Comparison of ENCODE assay signal across 8 worm cellular contexts in the genomic region with DNA sequence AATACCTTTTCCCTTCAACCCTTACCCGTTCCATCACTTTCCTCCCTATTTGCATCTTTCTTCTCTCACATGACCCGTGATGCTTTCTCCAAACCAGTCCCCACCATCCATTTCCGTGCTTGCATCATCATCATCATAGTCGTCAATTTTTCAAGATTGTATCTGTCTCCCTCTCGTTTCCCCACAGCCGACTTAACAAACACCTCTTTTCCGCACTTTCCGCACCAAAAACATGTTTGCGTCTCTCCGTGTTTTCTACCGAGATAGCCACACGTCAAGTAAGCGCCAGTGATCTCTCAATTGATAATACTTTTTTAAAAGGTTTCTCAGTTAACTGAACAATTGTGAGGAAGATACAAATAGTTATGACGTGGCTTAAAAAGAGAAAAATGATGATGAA.
A peak's percentile ranks its signal among the peaks of the same experiment; 100 is the strongest.
TF ChIP-seq lines count a peak whose summit lies in the region.

No protein-coding gene starts in this region.

TF ChIP-seq in whole organism, L1 larva, 84 proteins besides CTCF, POLR2A, EP300 and RAD21 (continues in another document):
- TF ChIP-seq fkh-10 (GFP tag; optimal IDR thresholded peaks at IDR 0.05; lab: Kevin White, UChicago), result no peak
- no peak for TF ChIP-seq hpl-2 (GFP tag; optimal IDR thresholded peaks at IDR 0.05; lab: Kevin White, UChicago)
- peak; percentile 42 for TF ChIP-seq dsc-1 (tag; optimal IDR thresholded peaks at IDR 0.05; lab: Kevin White, UChicago)
- no peak for TF ChIP-seq mef-2 (tag; optimal IDR thresholded peaks at IDR 0.05; lab: Kevin White, UChicago)
- no peak for TF ChIP-seq lin-39 (tag; optimal IDR thresholded peaks at IDR 0.05; lab: Kevin White, UChicago)
- TF ChIP-seq egl-13 (tag; optimal IDR thresholded peaks at IDR 0.05; lab: Kevin White, UChicago), result no peak
- no peak for TF ChIP-seq nhr-237 (tag; optimal IDR thresholded peaks at IDR 0.05; lab: Kevin White, UChicago)
- TF ChIP-seq nhr-28 (tag; optimal IDR thresholded peaks at IDR 0.05; lab: Kevin White, UChicago), result no peak
- no peak for TF ChIP-seq pag-3 (tag; optimal IDR thresholded peaks at IDR 0.05; lab: Kevin White, UChicago; ENCODE audit: borderline replicate concordance, insufficient read depth)
- TF ChIP-seq unc-86 (tag; optimal IDR thresholded peaks at IDR 0.05; lab: Kevin White, UChicago), result no peak
- TF ChIP-seq sup-37 (GFP tag; optimal IDR thresholded peaks at IDR 0.05; lab: Kevin White, UChicago), result no peak

TF ChIP-seq in whole organism, L2 larva, 48 proteins besides CTCF, POLR2A, EP300 and RAD21 (continues in another document):
- TF ChIP-seq nhr-237 (tag; optimal IDR thresholded peaks at IDR 0.05; lab: Kevin White, UChicago) (no peak), elt-3 (tag; optimal IDR thresholded peaks at IDR 0.05; lab: Kevin White, UChicago) (no peak), alr-1 (tag; optimal IDR thresholded peaks at IDR 0.05; lab: Kevin White, UChicago) (no peak), lin-11 (tag; optimal IDR thresholded peaks at IDR 0.05; lab: Kevin White, UChicago) (no peak), Y55F3AM.14 (GFP tag; optimal IDR thresholded peaks at IDR 0.05; lab: Kevin White, UChicago) (peak; percentile 76), sma-9 (GFP tag; optimal IDR thresholded peaks at IDR 0.05; lab: Kevin White, UChicago) (peak; percentile 84), sma-9 (tag; optimal IDR thresholded peaks at IDR 0.05; lab: Kevin White, UChicago) (no peak), ceh-16 (tag; optimal IDR thresholded peaks at IDR 0.05; lab: Kevin White, UChicago) (peak; percentile 70), snpc-4 (tag; optimal IDR thresholded peaks at IDR 0.05; lab: Kevin White, UChicago) (no peak), nhr-129 (tag; optimal IDR thresholded peaks at IDR 0.05; lab: Kevin White, UChicago) (peak; percentile 98), egl-27 (tag; optimal IDR thresholded peaks at IDR 0.05; lab: Kevin White, UChicago) (peak; percentile 88)

TF ChIP-seq in whole organism, L3 larva, 47 proteins besides CTCF, POLR2A, EP300 and RAD21 (continues in another document):
- TF ChIP-seq R02D3.7 (tag; optimal IDR thresholded peaks at IDR 0.05; lab: Kevin White, UChicago), result no peak
- peak; percentile 23 for TF ChIP-seq mdl-1 (tag; optimal IDR thresholded peaks at IDR 0.05; lab: Kevin White, UChicago)
- TF ChIP-seq unc-62 (GFP tag; optimal IDR thresholded peaks at IDR 0.05; lab: Kevin White, UChicago), result peak; percentile 93
- peak; percentile 95 for TF ChIP-seq nhr-23 (tag; optimal IDR thresholded peaks at IDR 0.05; lab: Kevin White, UChicago)
- peak; percentile 38 for TF ChIP-seq egl-5 (tag; optimal IDR thresholded peaks at IDR 0.05; lab: Kevin White, UChicago)
- peak; percentile 72 for TF ChIP-seq ceh-28 (tag; optimal IDR thresholded peaks at IDR 0.05; lab: Kevin White, UChicago)
- no peak for TF ChIP-seq ceh-82 (tag; optimal IDR thresholded peaks at IDR 0.05; lab: Kevin White, UChicago)
- peak; percentile 55 for TF ChIP-seq fos-1 (tag; optimal IDR thresholded peaks at IDR 0.05; lab: Kevin White, UChicago)
- no peak for TF ChIP-seq lin-15B (tag; optimal IDR thresholded peaks at IDR 0.05; lab: Kevin White, UChicago)
- peak in 1 of 3 experiments; percentile 52 for TF ChIP-seq elt-3 (tag; optimal IDR thresholded peaks at IDR 0.05; lab: Kevin White, UChicago)
- peak; percentile 52 for TF ChIP-seq pha-4 (tag; optimal IDR thresholded peaks at IDR 0.05; lab: Kevin White, UChicago)

TF ChIP-seq in whole organism, L4 larva, 104 proteins besides CTCF, POLR2A, EP300 and RAD21 (continues in another document):
- TF ChIP-seq lsy-2 (tag; optimal IDR thresholded peaks at IDR 0.05; lab: Kevin White, UChicago), result peak; percentile 35 to 72
- TF ChIP-seq pha-4 (GFP tag; IDR thresholded peaks at IDR 0.05; lab: Robert Waterston, UW), result no peak
- no peak for TF ChIP-seq pha-4 (tag; optimal IDR thresholded peaks at IDR 0.05; lab: Kevin White, UChicago)
- TF ChIP-seq nhr-111 (GFP tag; optimal IDR thresholded peaks at IDR 0.05; lab: Kevin White, UChicago), result no peak
- TF ChIP-seq ceh-82 (tag; optimal IDR thresholded peaks at IDR 0.05; lab: Kevin White, UChicago), result no peak
- no peak for TF ChIP-seq zfp-2 (tag; optimal IDR thresholded peaks at IDR 0.05; lab: Kevin White, UChicago)
- TF ChIP-seq ceh-62 (tag; optimal IDR thresholded peaks at IDR 0.05; lab: Kevin White, UChicago), result no peak
- no peak for TF ChIP-seq lir-3 (tag; optimal IDR thresholded peaks at IDR 0.05; lab: Kevin White, UChicago)
- TF ChIP-seq hlh-11 (tag; optimal IDR thresholded peaks at IDR 0.05; lab: Kevin White, UChicago), result peak; percentile 93
- no peak for TF ChIP-seq gei-8 (GFP tag; optimal IDR thresholded peaks at IDR 0.05; lab: Kevin White, UChicago)
- TF ChIP-seq Y5F2A.4 (GFP tag; optimal IDR thresholded peaks at IDR 0.05; lab: Kevin White, UChicago), result no peak
- no peak for TF ChIP-seq ZK337.2 (GFP tag; IDR thresholded peaks at IDR 0.05; lab: Robert Waterston, UW)

TF ChIP-seq in whole organism, late embryonic, 69 proteins besides CTCF, POLR2A, EP300 and RAD21 (continues in another document):
- TF ChIP-seq F13H6.1 (tag; optimal IDR thresholded peaks at IDR 0.05; lab: Kevin White, UChicago) (peak; percentile 36), pax-1 (tag; optimal IDR thresholded peaks at IDR 0.05; lab: Kevin White, UChicago) (no peak), ceh-18 (tag; optimal IDR thresholded peaks at IDR 0.05; lab: Kevin White, UChicago) (peak; percentile 39), ceh-14 (tag; optimal IDR thresholded peaks at IDR 0.05; lab: Kevin White, UChicago) (no peak), sox-4 (tag; optimal IDR thresholded peaks at IDR 0.05; lab: Kevin White, UChicago) (no peak), lim-6 (tag; optimal IDR thresholded peaks at IDR 0.05; lab: Kevin White, UChicago) (no peak), gmeb-2 (tag; optimal IDR thresholded peaks at IDR 0.05; lab: Kevin White, UChicago) (no peak), ets-4 (tag; optimal IDR thresholded peaks at IDR 0.05; lab: Kevin White, UChicago) (peak; percentile 75), ceh-9 (tag; optimal IDR thresholded peaks at IDR 0.05; lab: Kevin White, UChicago) (no peak), K09A11.1 (tag; optimal IDR thresholded peaks at IDR 0.05; lab: Kevin White, UChicago; ENCODE audit: insufficient read depth) (no peak), syd-9 (tag; optimal IDR thresholded peaks at IDR 0.05; lab: Kevin White, UChicago) (no peak), ahr-1 (tag; optimal IDR thresholded peaks at IDR 0.05; lab: Kevin White, UChicago) (no peak)

TF ChIP-seq in whole organism, midembryonic, 9 proteins besides CTCF, POLR2A, EP300 and RAD21:
- TF ChIP-seq ztf-23 (GFP tag; IDR thresholded peaks at IDR 0.05; lab: Robert Waterston, UW) (peak; percentile 11; the same call in 1 of the 2 replicates), ref-1 (GFP tag; conservative IDR thresholded peaks at IDR 0.05; lab: Robert Waterston, UW) (no peak), flt-1 (GFP tag; IDR thresholded peaks at IDR 0.05; lab: Robert Waterston, UW) (no peak)

TF ChIP-seq in whole organism, mixed stage, embryonic, 35 proteins besides CTCF, POLR2A, EP300 and RAD21:
- TF ChIP-seq nhr-237 (tag; optimal IDR thresholded peaks at IDR 0.05; lab: Kevin White, UChicago) (peak; percentile 76), ceh-83 (GFP tag; optimal IDR thresholded peaks at IDR 0.05; lab: Kevin White, UChicago) (no peak), ham-2 (GFP tag; optimal IDR thresholded peaks at IDR 0.05; lab: Kevin White, UChicago) (peak; percentile 57), blmp-1 (tag; optimal IDR thresholded peaks at IDR 0.05; lab: Kevin White, UChicago) (peak; percentile 45), elt-1 (tag; optimal IDR thresholded peaks at IDR 0.05; lab: Kevin White, UChicago; ENCODE audit: borderline replicate concordance, insufficient read depth) (peak; percentile 78)

TF ChIP-seq in whole organism, young adult, 124 proteins besides CTCF, POLR2A, EP300 and RAD21 (continues in another document):
- TF ChIP-seq K12H6.12 (tag; optimal IDR thresholded peaks at IDR 0.05; lab: Kevin White, UChicago), result peak; percentile 57
- TF ChIP-seq ztf-22 (GFP tag; optimal IDR thresholded peaks at IDR 0.05; lab: Kevin White, UChicago), result no peak
- TF ChIP-seq die-1 (tag; optimal IDR thresholded peaks at IDR 0.05; lab: Kevin White, UChicago), result peak; percentile 36
- TF ChIP-seq attf-5 (GFP tag; optimal IDR thresholded peaks at IDR 0.05; lab: Kevin White, UChicago), result peak; percentile 27
- TF ChIP-seq hmg-1.2 (GFP tag; IDR thresholded peaks at IDR 0.05; lab: Robert Waterston, UW), result no peak
- no peak for TF ChIP-seq tbp1 (GFP tag; optimal IDR thresholded peaks at IDR 0.05; lab: Kevin White, UChicago)
- peak; percentile 66 for TF ChIP-seq nhr-80 (tag; optimal IDR thresholded peaks at IDR 0.05; lab: Kevin White, UChicago)
- TF ChIP-seq pha-4 (tag; optimal IDR thresholded peaks at IDR 0.05; lab: Kevin White, UChicago), result no peak
- no peak for TF ChIP-seq F23B12.7 (tag; optimal IDR thresholded peaks at IDR 0.05; lab: Kevin White, UChicago; ENCODE audit: insufficient read depth)
- TF ChIP-seq ets-4 (GFP tag; optimal IDR thresholded peaks at IDR 0.05; lab: Kevin White, UChicago), result no peak
- peak in 1 of 3 experiments; percentile 29 for TF ChIP-seq lin-35 (GFP tag; optimal IDR thresholded peaks at IDR 0.05; lab: Kevin White, UChicago)
- no peak for TF ChIP-seq xnd-1 (tag; optimal IDR thresholded peaks at IDR 0.05; lab: Kevin White, UChicago)
- TF ChIP-seq Y95B8A.8 (GFP tag; IDR thresholded peaks at IDR 0.05; lab: Robert Waterston, UW), result 0 out of 2 replicates have a peak, but pooled peaks have one; percentile 24
- TF ChIP-seq Y53G8AR.9 (GFP tag; conservative IDR thresholded peaks at IDR 0.05; lab: Robert Waterston, UW), result no peak
- TF ChIP-seq hlh-26 (GFP tag; conservative IDR thresholded peaks at IDR 0.05; lab: Robert Waterston, UW), result no peak
- TF ChIP-seq ceh-27 (GFP tag; optimal IDR thresholded peaks at IDR 0.05; lab: Kevin White, UChicago), result peak; percentile 17
- TF ChIP-seq sptf-2 (GFP tag; optimal IDR thresholded peaks at IDR 0.05; lab: Kevin White, UChicago), result no peak
- TF ChIP-seq ekl-4 (GFP tag; IDR thresholded peaks at IDR 0.05; lab: Robert Waterston, UW), result 0 out of 2 replicates have a peak, but pooled peaks have one; percentile 16
- no peak for TF ChIP-seq pbrm-1 (GFP tag; IDR thresholded peaks at IDR 0.05; lab: Robert Waterston, UW)
- peak; percentile 61 for TF ChIP-seq lin-40 (tag; optimal IDR thresholded peaks at IDR 0.05; lab: Kevin White, UChicago)
- peak; percentile 39 for TF ChIP-seq ztf-26 (tag; optimal IDR thresholded peaks at IDR 0.05; lab: Kevin White, UChicago)
- no peak for TF ChIP-seq F22D6.2 (tag; optimal IDR thresholded peaks at IDR 0.05; lab: Kevin White, UChicago)
- no peak for TF ChIP-seq Y56A3A.18 (GFP tag; IDR thresholded peaks at IDR 0.05; lab: Robert Waterston, UW)
- TF ChIP-seq cebp-1 (GFP tag; IDR thresholded peaks at IDR 0.05; lab: Robert Waterston, UW), result no peak
- peak; percentile 72 for TF ChIP-seq cebp-1 (tag; optimal IDR thresholded peaks at IDR 0.05; lab: Kevin White, UChicago)
- no peak for TF ChIP-seq snpc-4 (GFP tag; optimal IDR thresholded peaks at IDR 0.05; lab: Kevin White, UChicago)
- no peak for TF ChIP-seq snpc-4 (tag; optimal IDR thresholded peaks at IDR 0.05; lab: Kevin White, UChicago)
- TF ChIP-seq let-607 (tag; optimal IDR thresholded peaks at IDR 0.05; lab: Kevin White, UChicago), result peak in 1 of 2 experiments; percentile 24
